Fruit fly (Drosophila melanogaster): ENCODE measurements around the gene Glut4EF.

- TF ChIP-seq usp (GFP tag; optimal IDR thresholded peaks at IDR 0.05) (no peak), CG8478 (optimal IDR thresholded peaks at IDR 0.05) (no peak)
Measured at dm6 chr3R:9954648-9955290, 80.3 kb downstream of the Glut4EF start.

All from whole organism.